Fruit fly (Drosophila melanogaster): ENCODE measurements around the gene CG33169.

CG33169 gene

dm6 chr3L:22864254-22865060 lies 793 bp downstream of the CG33169 start, which contains the start of gene CG33170 (continued):
- no peak for TF ChIP-seq CG14441 (GFP tag; IDR thresholded peaks at IDR 0.05)
- peak; percentile 1 for TF ChIP-seq Dip3 (GFP tag; optimal IDR thresholded peaks at IDR 0.05)
- peak; percentile 61 for TF ChIP-seq CG4707 (GFP tag; optimal IDR thresholded peaks at IDR 0.05)
- no peak for TF ChIP-seq Hr51 (GFP tag; optimal IDR thresholded peaks at IDR 0.05)
- TF ChIP-seq her (GFP tag; optimal IDR thresholded peaks at IDR 0.05), result no peak
- no peak for TF ChIP-seq al (GFP tag; IDR thresholded peaks at IDR 0.05)
- TF ChIP-seq CG3407 (GFP tag; optimal IDR thresholded peaks at IDR 0.05), result no peak
- no peak for TF ChIP-seq ro (GFP tag; IDR thresholded peaks at IDR 0.05)
- no peak for TF ChIP-seq CG31388 (GFP tag; optimal IDR thresholded peaks at IDR 0.05)
- no peak for TF ChIP-seq z (GFP tag; IDR thresholded peaks at IDR 0.05)
- no peak for TF ChIP-seq CG9817 (tag; optimal IDR thresholded peaks at IDR 0.05)
- TF ChIP-seq lilli (GFP tag; optimal IDR thresholded peaks at IDR 0.05), result no peak
- no peak for TF ChIP-seq YL-1 (GFP tag; optimal IDR thresholded peaks at IDR 0.05)
- no peak for TF ChIP-seq CG33213 (GFP tag; optimal IDR thresholded peaks at IDR 0.05)
- TF ChIP-seq GATAe (GFP tag; conservative IDR thresholded peaks at IDR 0.05), result no peak
- no peak for TF ChIP-seq CG10209 (GFP tag; optimal IDR thresholded peaks at IDR 0.05)
- no peak for TF ChIP-seq aop (GFP tag; IDR thresholded peaks at IDR 0.05)
- TF ChIP-seq kni (GFP tag; optimal IDR thresholded peaks at IDR 0.05), result no peak
- no peak for TF ChIP-seq cad (GFP tag; optimal IDR thresholded peaks at IDR 0.05)
- no peak for TF ChIP-seq CG4404 (GFP tag; IDR thresholded peaks at IDR 0.05)
- no peak for TF ChIP-seq Oli (tag; optimal IDR thresholded peaks at IDR 0.05)
- no peak for TF ChIP-seq CG16813 (GFP tag; IDR thresholded peaks at IDR 0.05; ENCODE audit: partially characterized antibody)
- no peak for TF ChIP-seq NC2β (GFP tag; optimal IDR thresholded peaks at IDR 0.05)
- no peak for TF ChIP-seq Gug (GFP tag; IDR thresholded peaks at IDR 0.05)
- no peak for TF ChIP-seq Camta (GFP tag; optimal IDR thresholded peaks at IDR 0.05)
- no peak for TF ChIP-seq kah (GFP tag; optimal IDR thresholded peaks at IDR 0.05)
- TF ChIP-seq Mad (GFP tag; optimal IDR thresholded peaks at IDR 0.05), result no peak
- TF ChIP-seq klu (GFP tag; IDR thresholded peaks at IDR 0.05), result no peak
- peak; percentile 9 for TF ChIP-seq phol (tag; optimal IDR thresholded peaks at IDR 0.05)
- TF ChIP-seq CG17186 (GFP tag; optimal IDR thresholded peaks at IDR 0.05), result no peak
- no peak for TF ChIP-seq CG7372 (GFP tag; IDR thresholded peaks at IDR 0.05)
- TF ChIP-seq CG6689 (GFP tag; IDR thresholded peaks at IDR 0.05), result no peak
- no peak for TF ChIP-seq repo (GFP tag; optimal IDR thresholded peaks at IDR 0.05)
- TF ChIP-seq CG34224 (GFP tag; IDR thresholded peaks at IDR 0.05; ENCODE audit: partially characterized antibody), result no peak
- TF ChIP-seq tna (GFP tag; IDR thresholded peaks at IDR 0.05; ENCODE audit: partially characterized antibody), result no peak
- TF ChIP-seq CG34422 (GFP tag; IDR thresholded peaks at IDR 0.05), result 0 out of 3 replicates have a peak, but pooled peaks have one; percentile 32
- no peak for TF ChIP-seq Elba2 (GFP tag; optimal IDR thresholded peaks at IDR 0.05)
- no peak for TF ChIP-seq Lim3 (GFP tag; IDR thresholded peaks at IDR 0.05)
- no peak for TF ChIP-seq sisA (GFP tag; IDR thresholded peaks at IDR 0.05)
- TF ChIP-seq CG32532 (GFP tag; IDR thresholded peaks at IDR 0.05), result no peak
- TF ChIP-seq bsh (GFP tag; optimal IDR thresholded peaks at IDR 0.05), result no peak
- TF ChIP-seq CG4617 (GFP tag; optimal IDR thresholded peaks at IDR 0.05; ENCODE audit: borderline replicate concordance), result no peak
- TF ChIP-seq CG15514 (GFP tag; optimal IDR thresholded peaks at IDR 0.05), result peak; percentile 45
- TF ChIP-seq gt (GFP tag; IDR thresholded peaks at IDR 0.05), result no peak
- TF ChIP-seq dmrt99B (tag; optimal IDR thresholded peaks at IDR 0.05), result no peak
